Worm (Caenorhabditis elegans) whole organism, mixed stage, embryonic: ENCODE measurements around the gene str-74.
A peak's percentile ranks its signal among the peaks of the same experiment; 100 is the strongest.

Experiments
- M03D4.4 ChIP-seq: sonication (generic microtip); optimal IDR thresholded peaks from 2 replicates; lab custom pipeline; 2017; ENCODE audit warnings: mild to moderate bottlenecking, missing genetic modification characterization, missing compliant biosample characterization
- bed-3 ChIP-seq: fragments of 200-800 bp; sonication (Bioruptor generic); optimal IDR thresholded peaks from 3 replicates; lab custom pipeline; 2018; ENCODE audit warnings: mild to moderate bottlenecking, missing genetic modification characterization, moderate library complexity, missing compliant biosample characterization
- blmp-1 ChIP-seq: fragments of 150-350 bp; optimal IDR thresholded peaks from 2 replicates; lab custom pipeline; 2014; ENCODE audit warnings: missing biosample characterization, missing genetic modification characterization
- ceh-39 ChIP-seq: fragments of 150-350 bp; optimal IDR thresholded peaks from 2 replicates; lab custom pipeline; 2014; ENCODE audit warnings: missing biosample characterization, missing genetic modification characterization
- ces-1 ChIP-seq: fragments of 150-350 bp; optimal IDR thresholded peaks from 2 replicates; lab custom pipeline; 2014; ENCODE audit warnings: missing biosample characterization, missing genetic modification reagents, missing genetic modification characterization
- cnd-1 ChIP-seq: fragments of 200-800 bp; sonication (Bioruptor generic); optimal IDR thresholded peaks from 2 replicates; lab custom pipeline; 2018; ENCODE audit warnings: mild to moderate bottlenecking, missing genetic modification characterization, missing compliant biosample characterization
- drap-1 ChIP-seq: fragments of 200-800 bp; sonication (Bioruptor generic); optimal IDR thresholded peaks from 3 replicates; lab custom pipeline; 2018; ENCODE audit warnings: mild to moderate bottlenecking, missing genetic modification characterization, missing compliant biosample characterization
- elt-1 ChIP-seq: sonication (generic microtip); optimal IDR thresholded peaks from 2 replicates; lab custom pipeline; 2017; ENCODE audit warnings: missing genetic modification characterization, mild to moderate bottlenecking, missing compliant biosample characterization, antibody characterized with exemption, moderate library complexity, borderline replicate concordance; ENCODE audit not compliant: insufficient read depth
- ham-2 ChIP-seq: fragments of 200-800 bp; sonication (Bioruptor generic); optimal IDR thresholded peaks from 2 replicates; lab custom pipeline; 2018; ENCODE audit warnings: mild to moderate bottlenecking, missing genetic modification characterization, missing compliant biosample characterization
- hlh-1 ChIP-seq: fragments of 150-350 bp; optimal IDR thresholded peaks from 2 replicates; lab custom pipeline; 2014; ENCODE audit warnings: missing biosample characterization, missing genetic modification reagents, missing genetic modification characterization
- lin-13 ChIP-seq: fragments of 150-350 bp; optimal IDR thresholded peaks from 2 replicates; lab custom pipeline; 2014; ENCODE audit warnings: missing biosample characterization, missing genetic modification characterization
- lin-32 ChIP-seq: fragments of 200-800 bp; sonication (Bioruptor generic); optimal IDR thresholded peaks from 2 replicates; lab custom pipeline; 2018; ENCODE audit warnings: mild to moderate bottlenecking, missing genetic modification characterization, missing compliant biosample characterization
- lsy-2 ChIP-seq: fragments of 150-350 bp; optimal IDR thresholded peaks from 2 replicates; lab custom pipeline; 2014; ENCODE audit warnings: missing biosample characterization, missing genetic modification characterization
- mab-5 ChIP-seq: fragments of 150-350 bp; optimal IDR thresholded peaks from 2 replicates; lab custom pipeline; 2014; ENCODE audit warnings: missing biosample characterization, missing genetic modification characterization
- mep-1 ChIP-seq: fragments of 150-350 bp; optimal IDR thresholded peaks from 2 replicates; lab custom pipeline; 2017; ENCODE audit warnings: missing biosample characterization, missing genetic modification reagents, missing genetic modification characterization, inconsistent platforms
- mls-2 ChIP-seq: sonication (generic microtip); optimal IDR thresholded peaks from 2 replicates; lab custom pipeline; 2016; ENCODE audit warnings: mild to moderate bottlenecking, missing genetic modification characterization, moderate library complexity, missing compliant biosample characterization
- nhr-12 ChIP-seq: fragments of 150-350 bp; optimal IDR thresholded peaks from 2 replicates; lab custom pipeline; 2014; ENCODE audit warnings: missing biosample characterization, missing genetic modification characterization
- nhr-2 ChIP-seq: fragments of 150-350 bp; optimal IDR thresholded peaks from 2 replicates; lab custom pipeline; 2014; ENCODE audit warnings: missing biosample characterization, missing genetic modification characterization
- nhr-237 ChIP-seq: fragments of 150-350 bp; optimal IDR thresholded peaks from 2 replicates; lab custom pipeline; 2014; ENCODE audit warnings: missing biosample characterization, missing genetic modification characterization
- nhr-28 ChIP-seq: fragments of 150-350 bp; optimal IDR thresholded peaks from 2 replicates; lab custom pipeline; 2014; ENCODE audit warnings: missing biosample characterization, missing genetic modification characterization
- nhr-76 ChIP-seq: sonication (generic microtip); optimal IDR thresholded peaks from 2 replicates; lab custom pipeline; 2017; ENCODE audit warnings: missing biosample characterization, missing genetic modification characterization
- pha-4 ChIP-seq: fragments of 150-350 bp; optimal IDR thresholded peaks from 2 replicates; lab custom pipeline; 2018; ENCODE audit warnings: missing biosample characterization, missing genetic modification reagents, missing genetic modification characterization
- sem-2 ChIP-seq: fragments of 200-800 bp; sonication (Bioruptor generic); optimal IDR thresholded peaks from 2 replicates; lab custom pipeline; 2018; ENCODE audit warnings: mild to moderate bottlenecking, missing genetic modification characterization, missing compliant biosample characterization
- tbx-8 ChIP-seq: fragments of 200-800 bp; sonication (Bioruptor generic); optimal IDR thresholded peaks from 2 replicates; lab custom pipeline; 2018; ENCODE audit warnings: mild to moderate bottlenecking, missing genetic modification characterization, moderate library complexity, missing compliant biosample characterization
- unc-120 ChIP-seq: sonication (generic microtip); optimal IDR thresholded peaks from 2 replicates; lab custom pipeline; 2017; ENCODE audit warnings: missing genetic modification characterization, missing compliant biosample characterization; ENCODE audit not compliant: poor library complexity, severe bottlenecking
- unc-39 ChIP-seq: fragments of 150-350 bp; optimal IDR thresholded peaks from 2 replicates; lab custom pipeline; 2014; ENCODE audit warnings: missing biosample characterization, missing genetic modification characterization
- unc-62 ChIP-seq: fragments of 150-350 bp; optimal IDR thresholded peaks from 2 replicates; lab custom pipeline; 2014; ENCODE audit warnings: missing biosample characterization, missing genetic modification reagents, missing genetic modification characterization
- zip-8 ChIP-seq: fragments of 150-350 bp; optimal IDR thresholded peaks from 2 replicates; lab custom pipeline; 2014; ENCODE audit warnings: missing biosample characterization, missing genetic modification characterization
- ztf-11 ChIP-seq: fragments of 150-350 bp; optimal IDR thresholded peaks from 2 replicates; lab custom pipeline; 2014; ENCODE audit warnings: missing biosample characterization, missing genetic modification characterization

str-74 gene

ce11 chrX:10228094-10228746 lies 12.6 kb downstream of the str-74 start, which contains the start of gene C14H10.3:
C14H10.3 (minus strand) TSS chrX:10228137.
- TF ChIP-seq ham-2 (GFP tag; lab: Kevin White, UChicago) (peak; percentile 16), lin-13 (tag; lab: Kevin White, UChicago) (no peak), unc-120 (tag; lab: Kevin White, UChicago) (no peak), elt-1 (tag; lab: Kevin White, UChicago) (peak; percentile 62), unc-39 (no peak), nhr-76 (tag; lab: Kevin White, UChicago) (no peak)

- TF ChIP-seq nhr-237 (tag; lab: Kevin White, UChicago) (no peak), lin-32 (no peak), unc-62 (no peak), M03D4.4 (tag; lab: Kevin White, UChicago) (no peak), mls-2 (tag; lab: Kevin White, UChicago) (no peak), nhr-2 (tag; lab: Kevin White, UChicago) (no peak), elt-1 (tag; lab: Kevin White, UChicago) (peak; percentile 50), zip-8 (tag; lab: Kevin White, UChicago) (no peak)
These were observed 13.6 kb downstream of the str-74 start for ce11 chrX:10227217-10227616.

- TF ChIP-seq mls-2 (tag; lab: Kevin White, UChicago) = no peak
- TF ChIP-seq pha-4 (tag; lab: Kevin White, UChicago) = no peak
- no peak for TF ChIP-seq nhr-237 (tag; lab: Kevin White, UChicago)
- TF ChIP-seq cnd-1 (tag; lab: Kevin White, UChicago) = no peak
- no peak for TF ChIP-seq hlh-1 (tag; lab: Kevin White, UChicago)
- no peak for TF ChIP-seq ztf-11
- TF ChIP-seq lin-13 (tag; lab: Kevin White, UChicago) = no peak
- no peak for TF ChIP-seq drap-1 (GFP tag; lab: Kevin White, UChicago)
- TF ChIP-seq ham-2 (GFP tag; lab: Kevin White, UChicago) = no peak
- no peak for TF ChIP-seq ces-1 (GFP tag; lab: Kevin White, UChicago)
- TF ChIP-seq nhr-12 (tag; lab: Kevin White, UChicago) = no peak
- TF ChIP-seq zip-8 (tag; lab: Kevin White, UChicago) = no peak
- no peak for TF ChIP-seq nhr-28
- TF ChIP-seq mep-1 (tag; lab: Kevin White, UChicago) = no peak
- TF ChIP-seq mab-5 = no peak
- TF ChIP-seq ceh-39 (tag; lab: Kevin White, UChicago) = no peak
- no peak for TF ChIP-seq unc-120 (tag; lab: Kevin White, UChicago)
These were observed 15.0 kb downstream of the str-74 start for ce11 chrX:10225845-10226244.

- TF ChIP-seq ceh-39 (tag; lab: Kevin White, UChicago) (no peak), ztf-11 (no peak), tbx-8 (no peak), sem-2 (no peak), bed-3 (GFP tag; lab: Kevin White, UChicago) (no peak), elt-1 (tag; lab: Kevin White, UChicago) (no peak), lsy-2 (tag; lab: Kevin White, UChicago) (no peak), blmp-1 (tag; lab: Kevin White, UChicago) (no peak), nhr-12 (tag; lab: Kevin White, UChicago) (no peak), ham-2 (GFP tag; lab: Kevin White, UChicago) (no peak), nhr-237 (tag; lab: Kevin White, UChicago) (no peak), unc-39 (no peak)
These were observed 21.6 kb downstream of the str-74 start for ce11 chrX:10219184-10219705.

- TF ChIP-seq sem-2 = no peak
These were observed 22.1 kb downstream of the str-74 start, which contains the start of gene F44A6.5 for ce11 chrX:10218779-10219178. F44A6.5 (minus strand) TSS chrX:10218929.
